Fruit fly (Drosophila melanogaster): ENCODE measurements around the gene Tsen34.

dm6 chr3L:14784949-14785408 is 23.3 kb upstream of the Tsen34 start:
- TF ChIP-seq CTCF (optimal IDR thresholded peaks at IDR 0.05) (no peak), CG8478 (optimal IDR thresholded peaks at IDR 0.05) (no peak)

All from S2 (cell line).